Fruit fly (Drosophila melanogaster) whole organism, pupa: ENCODE results near the gene CG6830.

ENCODE experiments used
- CG10348 ChIP-seq: fragments of 200-800 bp; sonication (Bioruptor generic); IDR thresholded peaks from 2 replicates; pipeline ENCODE4 v1.3.6; 2022; ENCODE audit warnings: missing biosample characterization, missing genetic modification characterization
- CG13204 ChIP-seq: fragments of 200-800 bp; sonication (Bioruptor generic); optimal IDR thresholded peaks from 2 replicates; lab custom pipeline; 2018; ENCODE audit warnings: missing biosample characterization, mild to moderate bottlenecking, missing genetic modification characterization, moderate library complexity
- CG15710 ChIP-seq: fragments of 200-800 bp; sonication (Bioruptor generic); optimal IDR thresholded peaks from 2 replicates; lab custom pipeline; 2018; ENCODE audit warnings: missing biosample characterization, mild to moderate bottlenecking, missing genetic modification characterization, moderate library complexity
- CG17806 ChIP-seq: fragments of 200-800 bp; sonication (Bioruptor generic); optimal IDR thresholded peaks from 2 replicates; lab custom pipeline; 2018; ENCODE audit warnings: missing biosample characterization, mild to moderate bottlenecking, missing genetic modification characterization, moderate library complexity
- CG34367 ChIP-seq: fragments of 200-800 bp; sonication (Bioruptor generic); optimal IDR thresholded peaks from 2 replicates; lab custom pipeline; 2018; ENCODE audit warnings: missing biosample characterization, mild to moderate bottlenecking, missing genetic modification characterization
- CG4496 ChIP-seq: fragments of 200-800 bp; sonication (Bioruptor generic); IDR thresholded peaks from 3 replicates; pipeline ENCODE4 v1.3.6; 2022; ENCODE audit warnings: missing biosample characterization, missing genetic modification characterization
- CG9948 ChIP-seq: fragments of 200-800 bp; sonication (Bioruptor generic); optimal IDR thresholded peaks from 2 replicates; lab custom pipeline; 2018; ENCODE audit warnings: missing biosample characterization, mild to moderate bottlenecking, missing genetic modification characterization, moderate library complexity
- D1 ChIP-seq: fragments of 200-800 bp; sonication (Bioruptor generic); optimal IDR thresholded peaks from 2 replicates; lab custom pipeline; 2018; ENCODE audit warnings: missing biosample characterization, mild to moderate bottlenecking, missing genetic modification characterization, moderate library complexity
- EcR ChIP-seq: fragments of 200-800 bp; sonication (Bioruptor generic); optimal IDR thresholded peaks from 3 replicates; lab custom pipeline; 2019; ENCODE audit warnings: missing biosample characterization, missing genetic modification characterization, mild to moderate bottlenecking, moderate library complexity, missing genetic modification reagents
- Ets98B ChIP-seq: fragments of 200-800 bp; sonication (Bioruptor generic); IDR thresholded peaks from 2 replicates; pipeline ENCODE4 v1.3.6; 2022; ENCODE audit warnings: missing biosample characterization, missing genetic modification characterization
- Pif1A ChIP-seq: fragments of 200-800 bp; sonication (Bioruptor generic); optimal IDR thresholded peaks from 3 replicates; lab custom pipeline; 2016; ENCODE audit warnings: missing biosample characterization, missing genetic modification characterization
- Pif1B ChIP-seq: fragments of 200-800 bp; sonication (Bioruptor generic); optimal IDR thresholded peaks from 3 replicates; lab custom pipeline; 2016; ENCODE audit warnings: missing biosample characterization, missing genetic modification characterization
- gl ChIP-seq: fragments of 200-800 bp; sonication (Bioruptor generic); optimal IDR thresholded peaks from 2 replicates; lab custom pipeline; 2018; ENCODE audit warnings: missing biosample characterization, mild to moderate bottlenecking, missing genetic modification characterization
- rn ChIP-seq: fragments of 200-800 bp; sonication (Bioruptor generic); IDR thresholded peaks from 2 replicates; pipeline ENCODE4 v1.3.6; 2022; ENCODE audit warnings: missing biosample characterization, missing genetic modification characterization

DNA sequence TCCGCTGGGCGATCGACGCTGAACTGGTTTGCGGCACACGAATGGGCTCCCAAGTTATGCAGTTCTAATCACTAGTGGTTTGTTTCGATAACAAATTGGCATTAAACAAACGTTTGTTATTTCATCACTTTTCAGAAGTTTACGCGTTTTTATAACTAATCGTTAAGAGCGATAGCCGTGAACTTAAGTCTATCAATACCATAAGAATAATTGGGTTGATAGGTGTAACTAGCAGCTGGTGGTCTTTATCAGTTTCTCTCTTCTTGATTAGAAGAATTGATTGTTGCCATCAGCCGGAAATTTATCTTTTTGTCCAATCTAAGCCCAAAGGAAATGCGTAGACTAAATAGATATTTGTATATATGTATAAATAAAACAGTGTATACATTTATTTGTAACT is at the start of gene CG6830:
- TF ChIP-seq CG13204 (GFP tag; lab: Kevin White, UChicago) = no peak
- TF ChIP-seq EcR (GFP tag; lab: Kevin White, UChicago) = no peak
- no peak for TF ChIP-seq CG34367 (tag; lab: Kevin White, UChicago)
- TF ChIP-seq rn (GFP tag; lab: Robert Waterston, UW) = no peak
- TF ChIP-seq CG15710 = no peak
- TF ChIP-seq Pif1A = no peak
- TF ChIP-seq Pif1B = no peak
- TF ChIP-seq gl (tag; lab: Kevin White, UChicago) = no peak
- TF ChIP-seq Ets98B (GFP tag; lab: Robert Waterston, UW) = no peak
- TF ChIP-seq CG9948 (tag; lab: Kevin White, UChicago) = no peak
- TF ChIP-seq D1 (tag; lab: Kevin White, UChicago) = no peak
- TF ChIP-seq CG4496 (GFP tag; lab: Robert Waterston, UW) = no peak
- TF ChIP-seq CG10348 = no peak
- no peak for TF ChIP-seq CG17806 (tag; lab: Kevin White, UChicago)
